Worm (Caenorhabditis elegans): ENCODE measurements around the gene F54D12.7.

F54D12.7 gene

DNA sequence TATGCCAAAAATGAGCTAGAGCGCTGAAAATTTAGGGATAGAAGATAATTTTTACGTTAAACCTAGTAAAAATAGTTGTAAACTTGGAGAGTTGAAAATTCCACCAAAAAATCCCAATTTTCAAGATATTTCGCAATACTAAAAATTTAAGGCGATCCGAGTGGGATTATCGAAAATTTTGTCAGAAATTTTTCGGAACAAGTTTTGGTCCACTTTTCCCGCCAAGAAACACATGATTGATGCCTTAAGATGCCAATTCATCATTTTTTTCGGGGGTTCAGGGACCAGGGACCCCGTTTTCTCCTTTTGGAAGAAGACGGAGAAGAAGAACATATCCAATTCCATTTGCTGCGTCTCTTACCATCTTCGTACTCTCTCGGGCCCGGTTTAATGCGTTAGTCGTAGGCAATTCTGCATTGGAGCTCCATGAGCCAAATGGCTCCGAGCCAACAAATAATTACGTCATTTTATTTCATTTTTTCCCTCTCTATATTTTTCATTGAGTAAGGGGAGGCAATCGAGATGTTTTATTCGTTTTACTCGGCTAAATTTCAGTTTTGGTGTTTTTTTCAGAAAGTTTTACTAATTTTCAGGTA lies 40.6 kb downstream of the F54D12.7 start (continued):
- TF ChIP-seq zip-4 (GFP tag; optimal IDR thresholded peaks at IDR 0.05) (peak; percentile 67), ces-1 (GFP tag; optimal IDR thresholded peaks at IDR 0.05) (no peak), grh-1 (GFP tag; IDR thresholded peaks at IDR 0.05) (no peak), C16A3.4 (tag; optimal IDR thresholded peaks at IDR 0.05) (no peak), pqm-1 (tag; optimal IDR thresholded peaks at IDR 0.05) (no peak), pax-3 (tag; optimal IDR thresholded peaks at IDR 0.05) (no peak), lin-15B (tag; optimal IDR thresholded peaks at IDR 0.05) (no peak), ceh-8 (GFP tag; optimal IDR thresholded peaks at IDR 0.05) (no peak), hpl-2 (GFP tag; optimal IDR thresholded peaks at IDR 0.05) (no peak), nhr-19 (GFP tag; conservative IDR thresholded peaks at IDR 0.05) (no peak), nhr-85 (tag) (no peak), nhr-28 (tag; optimal IDR thresholded peaks at IDR 0.05) (no peak), ceh-88 (GFP tag; IDR thresholded peaks at IDR 0.05) (no peak), pag-3 (tag; optimal IDR thresholded peaks at IDR 0.05; ENCODE audit: borderline replicate concordance, insufficient read depth) (no peak), lin-14 (GFP tag; optimal IDR thresholded peaks at IDR 0.05) (peak; percentile 49), aly-2 (tag; optimal IDR thresholded peaks at IDR 0.05) (no peak), zag-1 (tag; optimal IDR thresholded peaks at IDR 0.05) (peak; percentile 20), nhr-84 (tag; optimal IDR thresholded peaks at IDR 0.05) (no peak)

DNA sequence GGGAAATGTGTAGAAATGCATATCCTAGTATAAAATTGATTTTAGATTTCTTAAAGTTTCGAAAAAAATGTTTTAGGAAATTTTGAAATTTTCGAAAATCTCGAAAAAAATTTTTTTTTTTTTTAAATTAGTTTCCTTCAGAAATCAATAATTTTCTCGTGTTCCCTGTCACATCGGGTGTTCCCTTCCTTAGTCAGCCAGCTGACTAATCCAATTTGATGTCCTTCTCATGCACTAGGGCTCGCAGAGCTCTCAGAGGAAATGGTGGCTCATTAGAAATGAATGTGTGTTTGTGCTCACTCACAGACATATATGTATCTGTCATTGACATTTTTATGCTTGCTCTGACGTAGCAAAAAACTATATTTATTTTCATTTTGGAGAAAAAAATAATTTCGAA lies 41.4 kb downstream of the F54D12.7 start:
- TF ChIP-seq sox-4 (tag; optimal IDR thresholded peaks at IDR 0.05) (no peak), dpl-1 (GFP tag; optimal IDR thresholded peaks at IDR 0.05) (no peak), lin-14 (GFP tag; optimal IDR thresholded peaks at IDR 0.05) (peak; percentile 32)

DNA sequence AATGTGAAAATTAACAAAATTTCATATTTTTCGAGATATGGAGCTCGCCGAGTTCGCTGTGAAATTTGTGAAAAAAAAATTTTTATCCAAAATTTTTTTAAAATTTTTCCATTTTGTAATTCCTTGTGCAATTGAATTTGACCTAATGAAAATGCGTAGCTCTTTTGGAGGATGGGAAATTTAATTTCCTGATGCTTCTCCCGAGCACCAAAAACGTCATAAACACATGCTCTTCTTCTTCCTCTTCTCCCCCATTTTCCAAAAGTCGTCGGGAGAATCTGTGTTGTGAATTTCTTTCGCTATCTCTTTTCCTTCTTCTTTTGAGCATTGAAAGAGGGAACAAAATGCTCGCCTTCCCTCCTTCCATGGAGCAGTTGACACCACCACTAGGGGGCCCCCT lies 43.8 kb downstream of the F54D12.7 start:
- no peak for TF ChIP-seq fkh-8 (tag; optimal IDR thresholded peaks at IDR 0.05)
- TF ChIP-seq sox-4 (tag; optimal IDR thresholded peaks at IDR 0.05), result no peak
- no peak for TF ChIP-seq skn-1 (tag; optimal IDR thresholded peaks at IDR 0.05)
- no peak for TF ChIP-seq pax-3 (tag; optimal IDR thresholded peaks at IDR 0.05)
- no peak for TF ChIP-seq ets-5 (GFP tag; IDR thresholded peaks at IDR 0.05)
- no peak for TF ChIP-seq nhr-20 (tag; optimal IDR thresholded peaks at IDR 0.05)
- peak; percentile 49 for TF ChIP-seq nhr-71 (tag; optimal IDR thresholded peaks at IDR 0.05)
- no peak for TF ChIP-seq nhr-85 (tag)
- TF ChIP-seq snu-23 (GFP tag; optimal IDR thresholded peaks at IDR 0.05), result no peak
- no peak for TF ChIP-seq lir-3 (tag; optimal IDR thresholded peaks at IDR 0.05; ENCODE audit: poor library complexity)
- no peak for TF ChIP-seq F16B12.6 (tag; optimal IDR thresholded peaks at IDR 0.05)
- TF ChIP-seq ceh-90 (tag; optimal IDR thresholded peaks at IDR 0.05), result no peak
- peak; percentile 13 for TF ChIP-seq swsn-7 (tag; optimal IDR thresholded peaks at IDR 0.05)
- TF ChIP-seq hpl-2 (GFP tag; optimal IDR thresholded peaks at IDR 0.05), result no peak
- no peak for TF ChIP-seq blmp-1 (tag; optimal IDR thresholded peaks at IDR 0.05)
- TF ChIP-seq zag-1 (tag; optimal IDR thresholded peaks at IDR 0.05), result no peak
- no peak for TF ChIP-seq unc-86 (tag; optimal IDR thresholded peaks at IDR 0.05)
- TF ChIP-seq aly-2 (tag; optimal IDR thresholded peaks at IDR 0.05), result no peak
- TF ChIP-seq lin-39 (tag; optimal IDR thresholded peaks at IDR 0.05), result no peak
- TF ChIP-seq isw-1 (GFP tag; IDR thresholded peaks at IDR 0.05), result no peak
- no peak for TF ChIP-seq elt-2 (tag; optimal IDR thresholded peaks at IDR 0.05)
- no peak for TF ChIP-seq snpc-4 (tag; optimal IDR thresholded peaks at IDR 0.05)
- TF ChIP-seq ces-1 (GFP tag; optimal IDR thresholded peaks at IDR 0.05), result peak; percentile 90
- TF ChIP-seq ceh-82 (tag; optimal IDR thresholded peaks at IDR 0.05), result peak in 1 of 3 experiments; percentile 17
- no peak for TF ChIP-seq ceh-88 (GFP tag; IDR thresholded peaks at IDR 0.05)
- TF ChIP-seq nhr-90 (tag; optimal IDR thresholded peaks at IDR 0.05; ENCODE audit: poor library complexity), result no peak
- no peak for TF ChIP-seq fkh-10 (GFP tag; optimal IDR thresholded peaks at IDR 0.05)
- no peak for TF ChIP-seq zip-4 (GFP tag; optimal IDR thresholded peaks at IDR 0.05)
- no peak for TF ChIP-seq sup-37 (GFP tag; optimal IDR thresholded peaks at IDR 0.05)
- no peak for TF ChIP-seq vab-15 (tag; optimal IDR thresholded peaks at IDR 0.05)
- no peak for TF ChIP-seq irx-1 (tag; optimal IDR thresholded peaks at IDR 0.05)
- no peak for TF ChIP-seq C16A3.4 (tag; optimal IDR thresholded peaks at IDR 0.05)
- TF ChIP-seq xbp-1 (tag; optimal IDR thresholded peaks at IDR 0.05), result no peak
- no peak for TF ChIP-seq lin-15B (tag; optimal IDR thresholded peaks at IDR 0.05)
- no peak for TF ChIP-seq unc-62 (GFP tag; optimal IDR thresholded peaks at IDR 0.05)
- TF ChIP-seq lin-13 (GFP tag; optimal IDR thresholded peaks at IDR 0.05), result no peak
- no peak for TF ChIP-seq ceh-8 (GFP tag; optimal IDR thresholded peaks at IDR 0.05)
- no peak for TF ChIP-seq efl-1 (optimal IDR thresholded peaks at IDR 0.05)
- peak in 1 of 2 experiments; percentile 38 for TF ChIP-seq efl-1 (GFP tag; optimal IDR thresholded peaks at IDR 0.05 in 1 of 2)
- no peak for TF ChIP-seq efl-3 (GFP tag; optimal IDR thresholded peaks at IDR 0.05)
